Worm (Caenorhabditis elegans) whole organism, mixed stage, embryonic: ENCODE results near the gene F09G8.10.

Source experiments
- M03D4.4 ChIP-seq: sonication (generic microtip); optimal IDR thresholded peaks from 2 replicates; lab custom pipeline; 2017; ENCODE audit warnings: mild to moderate bottlenecking, missing genetic modification characterization, missing compliant biosample characterization
- bed-3 ChIP-seq: fragments of 200-800 bp; sonication (Bioruptor generic); optimal IDR thresholded peaks from 3 replicates; lab custom pipeline; 2018; ENCODE audit warnings: mild to moderate bottlenecking, missing genetic modification characterization, moderate library complexity, missing compliant biosample characterization
- blmp-1 ChIP-seq: fragments of 150-350 bp; optimal IDR thresholded peaks from 2 replicates; lab custom pipeline; 2014; ENCODE audit warnings: missing biosample characterization, missing genetic modification characterization
- ceh-39 ChIP-seq: fragments of 150-350 bp; optimal IDR thresholded peaks from 2 replicates; lab custom pipeline; 2014; ENCODE audit warnings: missing biosample characterization, missing genetic modification characterization
- ceh-43 ChIP-seq: fragments of 200-800 bp; sonication (Bioruptor generic); optimal IDR thresholded peaks from 2 replicates; lab custom pipeline; 2018; ENCODE audit warnings: mild to moderate bottlenecking, missing genetic modification characterization, moderate library complexity, missing compliant biosample characterization
- ceh-83 ChIP-seq: fragments of 200-800 bp; sonication (Bioruptor generic); optimal IDR thresholded peaks from 2 replicates; lab custom pipeline; 2018; ENCODE audit warnings: mild to moderate bottlenecking, missing genetic modification characterization, missing compliant biosample characterization
- ces-1 ChIP-seq: fragments of 150-350 bp; optimal IDR thresholded peaks from 2 replicates; lab custom pipeline; 2014; ENCODE audit warnings: missing biosample characterization, missing genetic modification reagents, missing genetic modification characterization
- cnd-1 ChIP-seq: fragments of 200-800 bp; sonication (Bioruptor generic); optimal IDR thresholded peaks from 2 replicates; lab custom pipeline; 2018; ENCODE audit warnings: mild to moderate bottlenecking, missing genetic modification characterization, missing compliant biosample characterization
- drap-1 ChIP-seq: fragments of 200-800 bp; sonication (Bioruptor generic); optimal IDR thresholded peaks from 3 replicates; lab custom pipeline; 2018; ENCODE audit warnings: mild to moderate bottlenecking, missing genetic modification characterization, missing compliant biosample characterization
- elt-1 ChIP-seq: sonication (generic microtip); optimal IDR thresholded peaks from 2 replicates; lab custom pipeline; 2017; ENCODE audit warnings: missing genetic modification characterization, mild to moderate bottlenecking, missing compliant biosample characterization, antibody characterized with exemption, moderate library complexity, borderline replicate concordance; ENCODE audit not compliant: insufficient read depth
- elt-3 ChIP-seq: fragments of 150-350 bp; optimal IDR thresholded peaks from 2 replicates; lab custom pipeline; 2014; ENCODE audit warnings: missing biosample characterization, missing genetic modification characterization
- flh-1 ChIP-seq: fragments of 200-800 bp; sonication (Bioruptor generic); optimal IDR thresholded peaks from 2 replicates; lab custom pipeline; 2018; ENCODE audit warnings: mild to moderate bottlenecking, missing genetic modification characterization, moderate library complexity, missing compliant biosample characterization
- ham-2 ChIP-seq: fragments of 200-800 bp; sonication (Bioruptor generic); optimal IDR thresholded peaks from 2 replicates; lab custom pipeline; 2018; ENCODE audit warnings: mild to moderate bottlenecking, missing genetic modification characterization, missing compliant biosample characterization
- hlh-1 ChIP-seq: fragments of 150-350 bp; optimal IDR thresholded peaks from 2 replicates; lab custom pipeline; 2014; ENCODE audit warnings: missing biosample characterization, missing genetic modification reagents, missing genetic modification characterization
- lin-13 ChIP-seq: fragments of 150-350 bp; optimal IDR thresholded peaks from 2 replicates; lab custom pipeline; 2014; ENCODE audit warnings: missing biosample characterization, missing genetic modification characterization
- lin-32 ChIP-seq: fragments of 200-800 bp; sonication (Bioruptor generic); optimal IDR thresholded peaks from 2 replicates; lab custom pipeline; 2018; ENCODE audit warnings: mild to moderate bottlenecking, missing genetic modification characterization, missing compliant biosample characterization
- lsy-2 ChIP-seq: fragments of 150-350 bp; optimal IDR thresholded peaks from 2 replicates; lab custom pipeline; 2014; ENCODE audit warnings: missing biosample characterization, missing genetic modification characterization
- mab-5 ChIP-seq: fragments of 150-350 bp; optimal IDR thresholded peaks from 2 replicates; lab custom pipeline; 2014; ENCODE audit warnings: missing biosample characterization, missing genetic modification characterization
- mep-1 ChIP-seq: fragments of 150-350 bp; optimal IDR thresholded peaks from 2 replicates; lab custom pipeline; 2017; ENCODE audit warnings: missing biosample characterization, missing genetic modification reagents, missing genetic modification characterization, inconsistent platforms
- mls-2 ChIP-seq: sonication (generic microtip); optimal IDR thresholded peaks from 2 replicates; lab custom pipeline; 2016; ENCODE audit warnings: mild to moderate bottlenecking, missing genetic modification characterization, moderate library complexity, missing compliant biosample characterization
- nhr-12 ChIP-seq: fragments of 150-350 bp; optimal IDR thresholded peaks from 2 replicates; lab custom pipeline; 2014; ENCODE audit warnings: missing biosample characterization, missing genetic modification characterization
- nhr-2 ChIP-seq: fragments of 150-350 bp; optimal IDR thresholded peaks from 2 replicates; lab custom pipeline; 2014; ENCODE audit warnings: missing biosample characterization, missing genetic modification characterization
- nhr-237 ChIP-seq: fragments of 150-350 bp; optimal IDR thresholded peaks from 2 replicates; lab custom pipeline; 2014; ENCODE audit warnings: missing biosample characterization, missing genetic modification characterization
- nhr-28 ChIP-seq: fragments of 150-350 bp; optimal IDR thresholded peaks from 2 replicates; lab custom pipeline; 2014; ENCODE audit warnings: missing biosample characterization, missing genetic modification characterization
- nhr-76 ChIP-seq: sonication (generic microtip); optimal IDR thresholded peaks from 2 replicates; lab custom pipeline; 2017; ENCODE audit warnings: missing biosample characterization, missing genetic modification characterization
- pha-4 ChIP-seq: fragments of 150-350 bp; optimal IDR thresholded peaks from 2 replicates; lab custom pipeline; 2018; ENCODE audit warnings: missing biosample characterization, missing genetic modification reagents, missing genetic modification characterization
- sem-2 ChIP-seq: fragments of 200-800 bp; sonication (Bioruptor generic); optimal IDR thresholded peaks from 2 replicates; lab custom pipeline; 2018; ENCODE audit warnings: mild to moderate bottlenecking, missing genetic modification characterization, missing compliant biosample characterization
- snpc-4 ChIP-seq: fragments of 150-350 bp; optimal IDR thresholded peaks from 2 replicates; lab custom pipeline; 2014; ENCODE audit warnings: missing biosample characterization, missing genetic modification characterization
- sptf-1 ChIP-seq: sonication (generic microtip); optimal IDR thresholded peaks from 2 replicates; lab custom pipeline; 2017; ENCODE audit warnings: mild to moderate bottlenecking, missing genetic modification characterization, moderate library complexity, missing compliant biosample characterization
- tbx-8 ChIP-seq: fragments of 200-800 bp; sonication (Bioruptor generic); optimal IDR thresholded peaks from 2 replicates; lab custom pipeline; 2018; ENCODE audit warnings: mild to moderate bottlenecking, missing genetic modification characterization, moderate library complexity, missing compliant biosample characterization
- unc-120 ChIP-seq: sonication (generic microtip); optimal IDR thresholded peaks from 2 replicates; lab custom pipeline; 2017; ENCODE audit warnings: missing genetic modification characterization, missing compliant biosample characterization; ENCODE audit not compliant: poor library complexity, severe bottlenecking
- unc-39 ChIP-seq: fragments of 150-350 bp; optimal IDR thresholded peaks from 2 replicates; lab custom pipeline; 2014; ENCODE audit warnings: missing biosample characterization, missing genetic modification characterization
- unc-62 ChIP-seq: fragments of 150-350 bp; optimal IDR thresholded peaks from 2 replicates; lab custom pipeline; 2014; ENCODE audit warnings: missing biosample characterization, missing genetic modification reagents, missing genetic modification characterization
- zip-8 ChIP-seq: fragments of 150-350 bp; optimal IDR thresholded peaks from 2 replicates; lab custom pipeline; 2014; ENCODE audit warnings: missing biosample characterization, missing genetic modification characterization
- ztf-11 ChIP-seq: fragments of 150-350 bp; optimal IDR thresholded peaks from 2 replicates; lab custom pipeline; 2014; ENCODE audit warnings: missing biosample characterization, missing genetic modification characterization

Gene F09G8.10

DNA sequence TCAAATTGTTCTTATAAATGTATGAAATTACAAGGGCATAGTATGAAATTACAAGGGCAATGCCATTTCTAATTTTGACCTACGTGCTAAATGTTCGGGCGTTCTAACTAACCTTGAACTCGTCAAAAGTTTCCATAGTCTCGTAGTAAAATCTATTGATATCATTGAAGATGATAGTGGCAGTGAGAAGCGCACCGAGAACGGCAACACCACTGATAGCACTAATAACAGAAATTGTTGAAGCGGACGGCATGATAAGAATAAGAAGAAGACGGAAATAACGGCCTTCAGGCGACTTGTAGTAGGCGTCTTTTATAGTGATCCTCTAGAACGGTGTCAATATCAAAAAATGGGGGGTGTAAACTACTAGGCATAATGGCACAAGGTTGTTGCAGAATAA, 8.6 kb downstream of the F09G8.10 start, which contains the start of gene col-91:
TSS of gene col-91 (minus strand) at position 288 of the 400 bp plus-strand sequence.
- TF ChIP-seq nhr-2 (tag; lab: Kevin White, UChicago), result no peak
- TF ChIP-seq nhr-76 (tag; lab: Kevin White, UChicago), result no peak
- TF ChIP-seq cnd-1 (tag; lab: Kevin White, UChicago), result no peak
- no peak for TF ChIP-seq zip-8 (tag; lab: Kevin White, UChicago)
- TF ChIP-seq ceh-83 (GFP tag; lab: Kevin White, UChicago), result no peak
- TF ChIP-seq unc-39 (tag; lab: Kevin White, UChicago), result no peak
- no peak for TF ChIP-seq lin-13
- no peak for TF ChIP-seq flh-1 (GFP tag; lab: Kevin White, UChicago)
- TF ChIP-seq lsy-2 (tag; lab: Kevin White, UChicago), result no peak
- no peak for TF ChIP-seq elt-3 (tag; lab: Kevin White, UChicago)
- TF ChIP-seq sem-2, result no peak
- no peak for TF ChIP-seq snpc-4 (tag; lab: Kevin White, UChicago)
- TF ChIP-seq drap-1 (GFP tag; lab: Kevin White, UChicago), result no peak
- no peak for TF ChIP-seq mab-5
- TF ChIP-seq nhr-12 (tag; lab: Kevin White, UChicago), result no peak
- TF ChIP-seq sptf-1, result no peak

ce11 chrIII:8262599-8262998, 9.4 kb downstream of the F09G8.10 start:
- TF ChIP-seq sem-2 (no peak), snpc-4 (tag; lab: Kevin White, UChicago) (no peak), unc-39 (tag; lab: Kevin White, UChicago) (no peak), zip-8 (tag; lab: Kevin White, UChicago) (no peak)
- TF ChIP-seq, all 35 proteins: peak for 0

- no peak for TF ChIP-seq M03D4.4 (tag; lab: Kevin White, UChicago)
- no peak for TF ChIP-seq sptf-1
- TF ChIP-seq ces-1 (GFP tag; lab: Kevin White, UChicago), result no peak
- no peak for TF ChIP-seq blmp-1
- TF ChIP-seq snpc-4 (tag; lab: Kevin White, UChicago), result no peak
- TF ChIP-seq nhr-28 (tag; lab: Kevin White, UChicago), result no peak
- TF ChIP-seq elt-3 (tag; lab: Kevin White, UChicago), result no peak
- no peak for TF ChIP-seq elt-1
- no peak for TF ChIP-seq mep-1 (tag; lab: Kevin White, UChicago)
- TF ChIP-seq pha-4 (tag; lab: Kevin White, UChicago), result no peak
- no peak for TF ChIP-seq hlh-1
- TF ChIP-seq nhr-237, result no peak
- TF ChIP-seq mls-2, result no peak
- no peak for TF ChIP-seq bed-3 (GFP tag; lab: Kevin White, UChicago)
- TF ChIP-seq tbx-8, result no peak
- no peak for TF ChIP-seq zip-8 (tag; lab: Kevin White, UChicago)
- TF ChIP-seq lin-13, result no peak
- TF ChIP-seq nhr-76 (tag; lab: Kevin White, UChicago), result no peak
- no peak for TF ChIP-seq ceh-39 (tag; lab: Kevin White, UChicago)
- no peak for TF ChIP-seq lin-32 (GFP tag; lab: Kevin White, UChicago)
These were observed 13.9 kb downstream of the F09G8.10 start, which contains the start of gene ncr-2 for ce11 chrIII:8258045-8258444. ncr-2 (plus strand) TSS chrIII:8258345.

- TF ChIP-seq nhr-28 (tag; lab: Kevin White, UChicago), result no peak
- no peak for TF ChIP-seq ces-1 (GFP tag; lab: Kevin White, UChicago)
These were observed 17.0 kb downstream of the F09G8.10 start, which contains the start of gene F09G8.5 for ce11 chrIII:8254938-8255337. F09G8.5 (plus strand) TSS chrIII:8254975.

DNA sequence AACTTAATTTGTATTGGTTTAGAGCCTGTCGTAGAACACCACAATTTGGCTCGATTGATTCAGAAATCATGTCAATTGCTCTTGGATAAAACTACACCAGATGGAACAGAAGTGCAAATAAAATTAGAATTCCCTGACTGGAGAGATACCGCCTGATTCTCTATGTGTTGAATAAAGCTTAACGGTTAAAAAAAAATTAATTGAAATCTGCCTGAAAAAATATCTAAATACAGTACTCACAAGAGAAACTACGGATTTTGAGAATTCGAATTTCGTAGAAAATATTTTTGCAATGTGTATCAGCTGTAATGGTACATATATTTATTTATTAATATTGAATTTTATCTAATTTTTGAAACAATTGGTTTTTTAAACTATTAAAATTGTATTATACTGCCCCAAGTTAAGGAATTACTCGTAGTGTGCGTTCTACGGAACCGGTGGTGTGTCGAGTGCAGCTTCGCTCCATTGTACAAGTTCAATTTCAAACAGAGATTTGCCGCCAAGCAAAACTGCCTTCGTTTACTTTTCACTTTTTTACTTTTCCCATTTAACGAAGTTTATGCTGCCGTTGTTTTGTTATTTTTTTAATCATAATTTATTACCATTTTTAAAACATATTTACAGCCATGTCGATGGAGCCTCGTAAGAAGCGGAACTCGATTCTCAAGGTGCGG, 21.8 kb downstream of the F09G8.10 start, which contains the start of gene knl-1:
TSS of gene knl-1 (plus strand) at position 626 of the 677 bp plus-strand sequence.
- TF ChIP-seq cnd-1 (tag; lab: Kevin White, UChicago) (peak; percentile 59), unc-120 (tag; lab: Kevin White, UChicago) (no peak), lin-32 (GFP tag; lab: Kevin White, UChicago) (no peak), M03D4.4 (tag; lab: Kevin White, UChicago) (no peak), sptf-1 (no peak), nhr-28 (tag; lab: Kevin White, UChicago) (no peak), elt-3 (tag; lab: Kevin White, UChicago) (no peak), flh-1 (GFP tag; lab: Kevin White, UChicago) (no peak), zip-8 (tag; lab: Kevin White, UChicago) (no peak), mep-1 (tag; lab: Kevin White, UChicago) (peak; percentile 68), ceh-39 (tag; lab: Kevin White, UChicago) (no peak), nhr-237 (peak; percentile 58), sem-2 (peak; percentile 18), ceh-43 (GFP tag; lab: Kevin White, UChicago) (no peak), unc-62 (GFP tag; lab: Kevin White, UChicago) (no peak), pha-4 (tag; lab: Kevin White, UChicago) (peak; percentile 32), snpc-4 (tag; lab: Kevin White, UChicago) (no peak), mls-2 (no peak), nhr-12 (tag; lab: Kevin White, UChicago) (no peak), nhr-2 (tag; lab: Kevin White, UChicago) (no peak), ceh-83 (GFP tag; lab: Kevin White, UChicago) (no peak), nhr-76 (tag; lab: Kevin White, UChicago) (no peak), lsy-2 (tag; lab: Kevin White, UChicago) (peak; percentile 80), ces-1 (GFP tag; lab: Kevin White, UChicago) (peak; percentile 42), elt-1 (no peak), bed-3 (GFP tag; lab: Kevin White, UChicago) (peak; percentile 19), hlh-1 (peak; percentile 12), drap-1 (GFP tag; lab: Kevin White, UChicago) (peak; percentile 30), mab-5 (no peak), ham-2 (GFP tag; lab: Kevin White, UChicago) (no peak), ztf-11 (no peak), tbx-8 (no peak), unc-39 (tag; lab: Kevin White, UChicago) (no peak), blmp-1 (no peak), lin-13 (peak; percentile 83)
- TF ChIP-seq, all 35 proteins: peak for 11
